Fruit fly (Drosophila melanogaster): ENCODE measurements around the gene dyw.
A peak's percentile ranks its signal among the peaks of the same experiment; 100 is the strongest.

The dyw gene

DNA sequence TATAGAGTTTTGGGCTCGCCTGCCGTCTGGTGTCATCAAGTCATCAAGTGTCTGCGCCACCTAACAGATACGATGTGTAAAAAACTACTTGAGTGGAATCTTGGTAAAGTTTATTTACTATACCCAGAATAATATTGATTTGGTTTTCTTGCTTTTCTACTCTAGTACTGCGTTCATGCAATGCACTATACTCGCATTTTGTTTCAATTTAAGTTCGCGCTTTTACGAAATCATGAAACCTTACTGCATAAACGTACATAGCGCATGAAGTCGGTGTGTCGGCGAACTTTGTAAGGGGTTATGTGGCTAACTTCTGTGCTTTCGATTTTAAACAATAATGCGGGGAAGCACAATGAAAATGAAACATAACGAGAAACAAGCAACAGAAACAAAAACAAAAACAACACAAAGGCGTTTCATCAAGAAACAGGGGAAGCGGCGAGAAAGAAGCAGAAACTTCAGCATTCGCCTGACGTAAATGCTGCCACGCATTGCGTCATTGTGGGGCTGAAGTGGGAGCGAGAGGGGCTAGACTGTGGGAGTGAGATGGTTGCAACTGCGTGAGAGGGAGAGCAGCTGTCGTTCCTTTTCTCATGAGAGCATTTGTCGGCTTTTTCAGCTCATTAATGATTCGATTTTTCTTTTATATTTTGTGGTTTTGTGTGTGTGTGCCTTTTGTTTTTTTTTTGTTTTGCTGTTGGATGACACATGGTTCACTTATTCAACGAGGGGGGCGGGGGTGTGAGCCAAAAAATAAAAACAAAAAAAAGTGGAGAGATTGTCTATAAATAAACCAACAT lies 41.4 kb downstream of the dyw start:
- TF ChIP-seq Eip75B (GFP tag; optimal IDR thresholded peaks at IDR 0.05) (no peak), CG1621 (tag; optimal IDR thresholded peaks at IDR 0.05) (no peak), Gug (GFP tag; IDR thresholded peaks at IDR 0.05) (0 out of 2 replicates have a peak, but pooled peaks have one; percentile 11), Hr38 (GFP tag; optimal IDR thresholded peaks at IDR 0.05) (no peak), CG32006 (GFP tag; optimal IDR thresholded peaks at IDR 0.05) (no peak), esn (GFP tag; optimal IDR thresholded peaks at IDR 0.05) (no peak), CG31627 (GFP tag; optimal IDR thresholded peaks at IDR 0.05) (no peak), Ets96B (tag; optimal IDR thresholded peaks at IDR 0.05) (no peak), cyc (GFP tag; optimal IDR thresholded peaks at IDR 0.05) (no peak), Eip78C (GFP tag) (peak; percentile 59), CG8632 (GFP tag; optimal IDR thresholded peaks at IDR 0.05) (no peak), Lpt (GFP tag; optimal IDR thresholded peaks at IDR 0.05) (peak; percentile 9), CG11902 (GFP tag; optimal IDR thresholded peaks at IDR 0.05) (no peak), CG9139 (GFP tag; optimal IDR thresholded peaks at IDR 0.05) (no peak), CG6163 (GFP tag; IDR thresholded peaks at IDR 0.05) (peak; percentile 71), Blimp-1 (GFP tag; optimal IDR thresholded peaks at IDR 0.05) (peak; percentile 47), CG7368 (GFP tag; optimal IDR thresholded peaks at IDR 0.05) (no peak), eg (GFP tag; IDR thresholded peaks at IDR 0.05) (peak; percentile 81), CG8119 (GFP tag; IDR thresholded peaks at IDR 0.05) (peak; percentile 71), Sox15 (GFP tag; optimal IDR thresholded peaks at IDR 0.05) (no peak), topi (GFP tag; optimal IDR thresholded peaks at IDR 0.05) (peak; percentile 50), CG3032 (tag; optimal IDR thresholded peaks at IDR 0.05) (no peak), Ets21C (GFP tag; optimal IDR thresholded peaks at IDR 0.05) (no peak), Sox14 (GFP tag; optimal IDR thresholded peaks at IDR 0.05) (peak; percentile 30), CG10631 (GFP tag; optimal IDR thresholded peaks at IDR 0.05) (no peak), Hr4 (GFP tag; optimal IDR thresholded peaks at IDR 0.05) (no peak), dsx (GFP tag; optimal IDR thresholded peaks at IDR 0.05; ENCODE audit: poor library complexity, severe bottlenecking) (peak; percentile 29), CG11294 (GFP tag; IDR thresholded peaks at IDR 0.05) (no peak), CG6276 (GFP tag; optimal IDR thresholded peaks at IDR 0.05) (peak; percentile 53), Sox102F (GFP tag; optimal IDR thresholded peaks at IDR 0.05) (no peak), CG6854 (GFP tag; optimal IDR thresholded peaks at IDR 0.05) (no peak), CG4318 (GFP tag; optimal IDR thresholded peaks at IDR 0.05) (no peak), vri (GFP tag; optimal IDR thresholded peaks at IDR 0.05) (peak; percentile 97), ss (GFP tag; optimal IDR thresholded peaks at IDR 0.05) (peak; percentile 16 to 34), CG6792 (GFP tag; optimal IDR thresholded peaks at IDR 0.05) (no peak), Eip93F (GFP tag; optimal IDR thresholded peaks at IDR 0.05) (no peak), CG34406 (GFP tag; optimal IDR thresholded peaks at IDR 0.05) (no peak), fd85E (GFP tag; optimal IDR thresholded peaks at IDR 0.05) (no peak), svp (GFP tag) (peak; percentile 83), CG16779 (tag; optimal IDR thresholded peaks at IDR 0.05) (no peak), CG10669 (GFP tag; optimal IDR thresholded peaks at IDR 0.05) (no peak), CG3919 (GFP tag; optimal IDR thresholded peaks at IDR 0.05) (no peak), achi (GFP tag; optimal IDR thresholded peaks at IDR 0.05) (no peak), CG6808 (GFP tag; optimal IDR thresholded peaks at IDR 0.05) (peak; percentile 49), CG11762 (GFP tag; optimal IDR thresholded peaks at IDR 0.05; ENCODE audit: insufficient read depth) (no peak), CG15336 (GFP tag; IDR thresholded peaks at IDR 0.05) (peak; percentile 63; the same call in 1 of the 2 replicates), CG8319 (GFP tag; optimal IDR thresholded peaks at IDR 0.05) (no peak), OdsH (GFP tag; optimal IDR thresholded peaks at IDR 0.05) (no peak), salr (GFP tag; optimal IDR thresholded peaks at IDR 0.05) (no peak), fd59A (GFP tag; optimal IDR thresholded peaks at IDR 0.05) (no peak), dac (GFP tag; optimal IDR thresholded peaks at IDR 0.05) (no peak)

Measured in whole organism, prepupa.